Fruit fly (Drosophila melanogaster): ENCODE measurements around the gene TfIIEbeta.

TfIIEbeta gene

DNA sequence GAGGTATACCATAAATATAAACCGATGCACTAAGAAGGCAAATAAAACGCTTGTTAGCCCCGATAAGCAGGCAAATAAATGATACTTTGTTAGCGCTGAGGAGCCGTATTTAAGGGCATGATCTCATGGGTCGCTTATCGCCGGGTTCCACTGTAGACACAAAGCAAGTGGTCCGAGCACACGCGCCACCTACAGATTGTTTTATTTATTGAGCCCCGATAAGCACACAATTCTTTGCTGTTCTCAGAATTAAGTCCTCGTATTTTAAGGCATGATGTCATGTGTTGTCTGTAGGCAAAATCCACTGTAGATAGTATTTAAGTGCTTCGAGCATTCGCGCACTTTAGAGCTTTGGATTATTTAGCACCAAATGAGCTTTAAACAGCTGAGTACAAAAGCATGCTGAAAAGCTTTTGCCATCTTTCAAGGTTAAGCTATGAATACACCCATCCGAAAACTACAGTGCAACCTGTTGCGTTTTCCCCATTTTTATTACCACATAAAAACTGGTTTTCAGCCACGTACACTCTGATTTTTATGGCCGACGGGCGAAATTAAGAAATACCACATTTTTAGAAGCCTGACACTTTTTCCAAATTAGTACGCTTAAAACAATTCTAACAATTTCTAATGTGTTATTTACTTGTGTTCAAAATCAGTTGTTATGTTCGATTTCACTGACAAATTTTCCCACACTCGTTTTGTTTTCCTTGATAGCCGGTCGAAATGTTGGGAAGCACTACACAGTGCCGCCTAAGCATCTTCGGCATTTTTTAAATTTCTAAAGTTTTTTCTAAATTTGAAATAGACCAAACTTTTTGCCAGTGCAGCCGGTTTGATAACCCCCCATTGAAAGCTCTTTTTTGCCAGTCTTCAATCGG, 47.2 kb upstream of the TfIIEbeta start, which contains the start of gene Sqor (continued):
- TF ChIP-seq Rx (GFP tag; IDR thresholded peaks at IDR 0.05) (peak; percentile 68), lmd (GFP tag; IDR thresholded peaks at IDR 0.05) (peak; percentile 77), sna (GFP tag; IDR thresholded peaks at IDR 0.05; ENCODE audit: partially characterized antibody) (no peak), toy (GFP tag; IDR thresholded peaks at IDR 0.05) (peak; percentile 60; the same call in 1 of the 2 replicates), CG3847 (GFP tag; IDR thresholded peaks at IDR 0.05) (peak; percentile 82), CG10209 (GFP tag; optimal IDR thresholded peaks at IDR 0.05) (peak; percentile 89), HLH4C (GFP tag; IDR thresholded peaks at IDR 0.05; ENCODE audit: partially characterized antibody) (peak; percentile 16; the same call in 1 of the 3 replicates), H2.0 (GFP tag; IDR thresholded peaks at IDR 0.05) (peak; percentile 66; the same call in 1 of the 2 replicates), CG9437 (GFP tag; optimal IDR thresholded peaks at IDR 0.05) (peak; percentile 85), Atf3 (GFP tag; optimal IDR thresholded peaks at IDR 0.05) (peak; percentile 93), tap (tag; optimal IDR thresholded peaks at IDR 0.05) (peak; percentile 82), CG7786 (GFP tag; optimal IDR thresholded peaks at IDR 0.05) (peak; percentile 89), abd-A (tag; optimal IDR thresholded peaks at IDR 0.05) (no peak), sqz (GFP tag; optimal IDR thresholded peaks at IDR 0.05) (peak; percentile 74), Pdp1 (GFP tag; optimal IDR thresholded peaks at IDR 0.05) (peak; percentile 89), lbe (GFP tag; optimal IDR thresholded peaks at IDR 0.05) (peak; percentile 79), CG2199 (GFP tag; IDR thresholded peaks at IDR 0.05) (peak; percentile 70; the same call in 2 of the 3 replicates), gce (GFP tag; IDR thresholded peaks at IDR 0.05) (peak; percentile 55; the same call in 1 of the 3 replicates), Mrtf (GFP tag; IDR thresholded peaks at IDR 0.05) (peak; percentile 74), Mes4 (GFP tag; optimal IDR thresholded peaks at IDR 0.05) (peak; percentile 71), Fer2 (tag; optimal IDR thresholded peaks at IDR 0.05) (peak; percentile 66), dmrt11E (tag; optimal IDR thresholded peaks at IDR 0.05) (no peak), gfzf (GFP tag; optimal IDR thresholded peaks at IDR 0.05) (peak; percentile 31), btn (GFP tag; optimal IDR thresholded peaks at IDR 0.05) (peak; percentile 66), crc (GFP tag; optimal IDR thresholded peaks at IDR 0.05) (peak; percentile 86), knrl (GFP tag; IDR thresholded peaks at IDR 0.05; ENCODE audit: partially characterized antibody) (no peak), Ssrp (tag; optimal IDR thresholded peaks at IDR 0.05) (peak; percentile 79), scrt (GFP tag; optimal IDR thresholded peaks at IDR 0.05) (peak; percentile 91), CG11398 (GFP tag; optimal IDR thresholded peaks at IDR 0.05) (peak; percentile 72), gem (tag; optimal IDR thresholded peaks at IDR 0.05) (peak; percentile 92), pum (GFP tag; optimal IDR thresholded peaks at IDR 0.05) (peak; percentile 84), CG14050 (GFP tag; IDR thresholded peaks at IDR 0.05) (peak; percentile 80), CG4282 (GFP tag; optimal IDR thresholded peaks at IDR 0.05) (peak; percentile 80), lab (GFP tag; optimal IDR thresholded peaks at IDR 0.05) (peak; percentile 84), CG4854 (GFP tag; optimal IDR thresholded peaks at IDR 0.05) (peak; percentile 81), CG2678 (tag; optimal IDR thresholded peaks at IDR 0.05) (peak; percentile 94), YL-1 (GFP tag; optimal IDR thresholded peaks at IDR 0.05) (peak; percentile 71), slbo (GFP tag; IDR thresholded peaks at IDR 0.05) (peak; percentile 87), Ada2b (GFP tag; IDR thresholded peaks at IDR 0.05) (peak; percentile 81), Sry-δ (GFP tag; optimal IDR thresholded peaks at IDR 0.05) (peak; percentile 28), klu (GFP tag; IDR thresholded peaks at IDR 0.05) (peak; percentile 51), nmo (GFP tag; optimal IDR thresholded peaks at IDR 0.05) (peak; percentile 86), pfk (GFP tag; optimal IDR thresholded peaks at IDR 0.05) (peak; percentile 14), CG15514 (GFP tag; optimal IDR thresholded peaks at IDR 0.05) (peak; percentile 74), al (GFP tag; IDR thresholded peaks at IDR 0.05) (peak; percentile 83), CG15011 (GFP tag; optimal IDR thresholded peaks at IDR 0.05) (peak; percentile 85), fd96Cb (tag; optimal IDR thresholded peaks at IDR 0.05) (peak; percentile 73), chm (GFP tag; IDR thresholded peaks at IDR 0.05) (peak; percentile 55; the same call in 1 of the 2 replicates)
